Worm (Caenorhabditis elegans) whole organism, L2 larva: ENCODE measurements around the gene lin-66.

Experiments used
- Y55F3AM.14 ChIP-seq: fragments of 200-800 bp; sonication (Bioruptor generic); optimal IDR thresholded peaks from 2 replicates; lab custom pipeline; 2018; ENCODE audit warnings: mild to moderate bottlenecking, missing genetic modification characterization, missing compliant biosample characterization
- alr-1 ChIP-seq: fragments of 150-350 bp; optimal IDR thresholded peaks from 2 replicates; lab custom pipeline; 2014; ENCODE audit warnings: missing biosample characterization, missing genetic modification characterization
- aly-2 ChIP-seq: fragments of 150-350 bp; optimal IDR thresholded peaks from 2 replicates; lab custom pipeline; 2014; ENCODE audit warnings: missing biosample characterization, missing genetic modification characterization
- ama-1 ChIP-seq: fragments of 150-350 bp; optimal IDR thresholded peaks from 2 replicates; lab custom pipeline; 2018; ENCODE audit warnings: inconsistent platforms
- ceh-82 ChIP-seq: fragments of 150-350 bp; optimal IDR thresholded peaks from 2 replicates; lab custom pipeline; 2014; ENCODE audit warnings: missing biosample characterization, missing genetic modification characterization
- egl-27 ChIP-seq: sonication (generic microtip); optimal IDR thresholded peaks from 3 replicates; lab custom pipeline; 2017; ENCODE audit warnings: missing biosample characterization, missing genetic modification reagents, missing genetic modification characterization
- elt-3 ChIP-seq: sonication (generic microtip); optimal IDR thresholded peaks from 2 replicates; lab custom pipeline; 2017; ENCODE audit warnings: missing biosample characterization, missing genetic modification characterization
- mdl-1 ChIP-seq, 2 experiments: fragments of 150-350 bp in 1 of 2; sonication (generic microtip) in 1 of 2; optimal IDR thresholded peaks; 2 replicates each; lab custom pipeline; 2017; ENCODE audit warnings: missing biosample characterization in 2 of 2, missing genetic modification characterization in 2 of 2
- nhr-237 ChIP-seq: fragments of 150-350 bp; optimal IDR thresholded peaks from 2 replicates; lab custom pipeline; 2014; ENCODE audit warnings: missing biosample characterization, missing genetic modification characterization
- sem-4 ChIP-seq: fragments of 150-350 bp; optimal IDR thresholded peaks from 2 replicates; lab custom pipeline; 2014; ENCODE audit warnings: missing biosample characterization, missing genetic modification reagents, missing genetic modification characterization
- sma-9 ChIP-seq, 2 experiments: fragments of 150-350 bp in 1 of 2; sonication (generic microtip) in 1 of 2; optimal IDR thresholded peaks; 2 replicates each; lab custom pipeline; 2014 to 2016; ENCODE audit warnings: missing genetic modification characterization in 2 of 2, mild to moderate bottlenecking in 1 of 2, missing biosample characterization in 1 of 2, missing compliant biosample characterization in 1 of 2, missing genetic modification reagents in 1 of 2, moderate library complexity in 1 of 2

DNA sequence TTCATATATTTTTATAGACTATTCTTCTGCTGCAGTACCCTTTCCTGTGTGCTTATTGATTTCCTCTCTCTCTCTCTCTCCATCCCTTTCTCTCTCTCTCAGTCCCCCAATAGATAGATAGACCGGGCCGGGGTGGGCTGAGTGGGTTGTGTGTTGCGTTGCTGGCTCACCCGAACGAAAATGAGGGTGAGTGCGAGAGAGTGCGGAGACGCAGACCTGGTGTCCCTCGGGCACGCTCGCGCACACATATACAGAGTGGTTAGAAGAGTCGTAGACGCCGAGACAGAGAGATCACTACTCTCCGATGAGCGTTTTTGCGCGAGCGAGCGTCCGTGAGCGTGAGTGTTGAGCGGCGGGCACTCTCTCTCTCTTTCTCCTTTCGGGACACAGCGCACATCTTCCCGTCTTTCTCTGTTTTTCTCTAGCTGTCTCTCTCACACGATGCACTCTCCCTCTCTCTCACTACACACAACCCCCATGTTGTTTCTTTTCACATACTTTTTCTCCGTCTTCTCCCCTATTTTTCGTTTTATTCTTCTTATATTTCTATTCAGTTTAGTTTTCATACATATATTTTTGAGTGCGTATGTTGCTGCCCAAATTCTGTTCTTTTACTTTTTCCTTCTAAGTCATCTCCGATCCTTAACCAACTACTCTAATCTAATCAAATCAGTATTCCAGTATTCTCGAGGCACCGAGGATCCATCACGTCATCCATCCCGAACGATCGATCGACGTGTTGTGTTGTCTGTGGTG lies at the start of gene lin-66:
- TF ChIP-seq Y55F3AM.14 (GFP tag; lab: Kevin White, UChicago) (peak; percentile 92), nhr-237 (tag; lab: Kevin White, UChicago) (peak; percentile 25), sem-4 (tag; lab: Kevin White, UChicago) (peak; percentile 16), sma-9 (GFP tag; optimal IDR thresholded peaks at IDR 0.05; lab: Kevin White, UChicago) (peak; percentile 75), sma-9 (tag; optimal IDR thresholded peaks at IDR 0.05; lab: Kevin White, UChicago) (no peak), ama-1 (lab: Kevin White, UChicago) (peak; percentile 61), aly-2 (tag; lab: Kevin White, UChicago) (no peak), egl-27 (tag; lab: Kevin White, UChicago) (peak; percentile 64), ceh-82 (tag; lab: Kevin White, UChicago) (no peak), alr-1 (tag; lab: Kevin White, UChicago) (no peak), elt-3 (no peak), mdl-1 (tag; optimal IDR thresholded peaks at IDR 0.05; lab: Kevin White, UChicago) (peak; percentile 88 to 89)
